Fruit fly (Drosophila melanogaster): ENCODE results near the gene drn.

DNA sequence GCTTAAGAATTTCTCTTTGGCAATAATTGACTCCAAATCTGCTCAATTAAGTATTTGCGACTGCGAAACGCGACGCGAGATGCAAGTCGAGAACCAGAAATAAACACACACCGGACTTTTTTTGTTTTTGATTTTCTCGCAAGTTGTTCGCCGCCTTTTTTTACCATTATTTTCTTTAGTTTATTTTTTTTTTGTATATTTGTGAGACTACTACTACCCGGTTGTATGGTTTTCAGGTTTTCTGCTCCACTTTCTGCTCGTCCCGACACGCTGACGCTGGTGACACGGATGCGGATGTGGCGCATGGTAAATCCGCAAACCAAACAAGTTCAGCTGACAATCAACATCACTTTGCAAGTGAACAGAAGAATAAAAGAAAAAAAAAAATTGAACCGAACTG, 41.0 kb downstream of the drn start:
- TF ChIP-seq h (optimal IDR thresholded peaks at IDR 0.05) (no peak), Myc (optimal IDR thresholded peaks at IDR 0.05) (no peak)
